Worm (Caenorhabditis elegans): ENCODE data around the gene Y73F4A.2.

Y73F4A.2 gene

ce11 chrIV:9002636-9003035, 40.5 kb downstream of the Y73F4A.2 start, which contains the start of gene C53D6.8:
TSS of gene C53D6.8 (minus strand) at chrIV:9002736.
- no peak for TF ChIP-seq ref-1 (GFP tag; conservative IDR thresholded peaks at IDR 0.05)
- no peak for TF ChIP-seq cog-1 (tag; optimal IDR thresholded peaks at IDR 0.05)
- no peak for TF ChIP-seq ztf-23 (GFP tag; IDR thresholded peaks at IDR 0.05)
- TF ChIP-seq flt-1 (GFP tag; IDR thresholded peaks at IDR 0.05) = no peak
- no peak for TF ChIP-seq ztf-29 (GFP tag; IDR thresholded peaks at IDR 0.05)
- TF ChIP-seq T22C8.4 (GFP tag; IDR thresholded peaks at IDR 0.05) = no peak
- no peak for TF ChIP-seq tab-1 (GFP tag; IDR thresholded peaks at IDR 0.05)

ce11 chrIV:9001184-9001583, 42.0 kb downstream of the Y73F4A.2 start:
- TF ChIP-seq klf-2 (GFP tag; conservative IDR thresholded peaks at IDR 0.05) (no peak), T22C8.4 (GFP tag; IDR thresholded peaks at IDR 0.05) (no peak), tab-1 (GFP tag; IDR thresholded peaks at IDR 0.05) (no peak), ztf-23 (GFP tag; IDR thresholded peaks at IDR 0.05) (no peak), ref-1 (GFP tag; conservative IDR thresholded peaks at IDR 0.05) (no peak), cog-1 (tag; optimal IDR thresholded peaks at IDR 0.05) (no peak), ztf-29 (GFP tag; IDR thresholded peaks at IDR 0.05) (no peak), med-1 (GFP tag; optimal IDR thresholded peaks at IDR 0.05; ENCODE audit: insufficient read depth) (no peak)

- TF ChIP-seq ztf-29 (GFP tag; IDR thresholded peaks at IDR 0.05) (no peak), klf-2 (GFP tag; conservative IDR thresholded peaks at IDR 0.05) (no peak), flt-1 (GFP tag; IDR thresholded peaks at IDR 0.05) (no peak), med-1 (GFP tag; optimal IDR thresholded peaks at IDR 0.05; ENCODE audit: insufficient read depth) (no peak), ref-1 (GFP tag; conservative IDR thresholded peaks at IDR 0.05) (no peak), ztf-23 (GFP tag; IDR thresholded peaks at IDR 0.05) (no peak), cog-1 (tag; optimal IDR thresholded peaks at IDR 0.05) (no peak), tab-1 (GFP tag; IDR thresholded peaks at IDR 0.05) (no peak), T22C8.4 (GFP tag; IDR thresholded peaks at IDR 0.05) (no peak)
These were observed 42.5 kb downstream of the Y73F4A.2 start for ce11 chrIV:9000664-9001063.

- TF ChIP-seq T22C8.4 (GFP tag; IDR thresholded peaks at IDR 0.05) = no peak
- TF ChIP-seq flt-1 (GFP tag; IDR thresholded peaks at IDR 0.05) = no peak
- no peak for TF ChIP-seq cog-1 (tag; optimal IDR thresholded peaks at IDR 0.05)
- no peak for TF ChIP-seq klf-2 (GFP tag; conservative IDR thresholded peaks at IDR 0.05)
These were observed 48.7 kb downstream of the Y73F4A.2 start for ce11 chrIV:8994487-8994886.

- TF ChIP-seq tab-1 (GFP tag; IDR thresholded peaks at IDR 0.05) = no peak
- no peak for TF ChIP-seq flt-1 (GFP tag; IDR thresholded peaks at IDR 0.05)
- no peak for TF ChIP-seq ref-1 (GFP tag; conservative IDR thresholded peaks at IDR 0.05)
- TF ChIP-seq klf-2 (GFP tag; conservative IDR thresholded peaks at IDR 0.05) = no peak
- TF ChIP-seq T22C8.4 (GFP tag; IDR thresholded peaks at IDR 0.05) = no peak
- TF ChIP-seq ztf-23 (GFP tag; IDR thresholded peaks at IDR 0.05) = no peak
- no peak for TF ChIP-seq med-1 (GFP tag; optimal IDR thresholded peaks at IDR 0.05; ENCODE audit: insufficient read depth)
- no peak for TF ChIP-seq cog-1 (tag; optimal IDR thresholded peaks at IDR 0.05)
- TF ChIP-seq ztf-29 (GFP tag; IDR thresholded peaks at IDR 0.05) = no peak
These were observed 50.4 kb downstream of the Y73F4A.2 start, which contains the start of gene mltn-12 for ce11 chrIV:8992786-8993185. TSS of gene mltn-12 (plus strand) at chrIV:8993086.

Data from whole organism, midembryonic.